Worm (Caenorhabditis elegans) whole organism, L4/young adult: ENCODE measurements around the gene avr-15.

Experiments
- W03F9.2 ChIP-seq: fragments of 150-350 bp; optimal IDR thresholded peaks from 2 replicates; lab custom pipeline; 2014; ENCODE audit warnings: missing biosample characterization, missing genetic modification characterization
- dao-5 ChIP-seq: sonication (generic microtip); optimal IDR thresholded peaks from 2 replicates; lab custom pipeline; 2016; ENCODE audit warnings: missing genotype, missing genetic modification characterization, moderate library complexity, missing compliant biosample characterization

ce11 chrV:13464123-13464522 lies 47.4 kb downstream of the avr-15 start:
- TF ChIP-seq dao-5 (tag; lab: Kevin White, UChicago) (no peak), W03F9.2 (tag; lab: Kevin White, UChicago) (no peak)
